Fruit fly (Drosophila melanogaster): ENCODE results near the gene AdoR.

AdoR gene

dm6 chr3R:30195606-30196049 is 46.2 kb upstream of the AdoR start (continued):
- TF ChIP-seq CG9797 (GFP tag; optimal IDR thresholded peaks at IDR 0.05), result no peak
- TF ChIP-seq chif (GFP tag; optimal IDR thresholded peaks at IDR 0.05), result peak; percentile 9
- peak; percentile 78 for TF ChIP-seq HmgZ (tag; optimal IDR thresholded peaks at IDR 0.05)
- TF ChIP-seq gsb-n (tag; optimal IDR thresholded peaks at IDR 0.05), result no peak
- no peak for TF ChIP-seq CG15073 (GFP tag; optimal IDR thresholded peaks at IDR 0.05)
- TF ChIP-seq CG11456 (GFP tag; IDR thresholded peaks at IDR 0.05), result peak; percentile 83
- TF ChIP-seq Optix (GFP tag; IDR thresholded peaks at IDR 0.05), result no peak
- no peak for TF ChIP-seq run (tag; optimal IDR thresholded peaks at IDR 0.05)
- no peak for TF ChIP-seq knrl (GFP tag; IDR thresholded peaks at IDR 0.05; ENCODE audit: partially characterized antibody)
- peak; percentile 16 for TF ChIP-seq CG11398 (GFP tag; optimal IDR thresholded peaks at IDR 0.05)
- TF ChIP-seq CG13296 (GFP tag; optimal IDR thresholded peaks at IDR 0.05), result peak; percentile 54
- TF ChIP-seq Xrp1 (GFP tag; IDR thresholded peaks at IDR 0.05), result peak; percentile 43; the same call in 1 of the 2 replicates
- peak; percentile 6 for TF ChIP-seq CG5245 (GFP tag; optimal IDR thresholded peaks at IDR 0.05)
- peak; percentile 44 for TF ChIP-seq CG11504 (tag; optimal IDR thresholded peaks at IDR 0.05)
- TF ChIP-seq GATAe (GFP tag; conservative IDR thresholded peaks at IDR 0.05), result no peak
- peak; percentile 76 for TF ChIP-seq lab (GFP tag; optimal IDR thresholded peaks at IDR 0.05)
- TF ChIP-seq CG6175 (GFP tag; IDR thresholded peaks at IDR 0.05), result no peak
- TF ChIP-seq CG10959 (GFP tag; IDR thresholded peaks at IDR 0.05), result no peak
- no peak for TF ChIP-seq Stat92E (GFP tag; optimal IDR thresholded peaks at IDR 0.05)
- TF ChIP-seq z (GFP tag; IDR thresholded peaks at IDR 0.05), result no peak
- no peak for TF ChIP-seq maf-S (GFP tag; optimal IDR thresholded peaks at IDR 0.05)
- no peak for TF ChIP-seq CG9932 (GFP tag; IDR thresholded peaks at IDR 0.05)
- no peak for TF ChIP-seq CG3726 (GFP tag; IDR thresholded peaks at IDR 0.05)
- no peak for TF ChIP-seq gcm2 (GFP tag; optimal IDR thresholded peaks at IDR 0.05)
- peak; percentile 67 for TF ChIP-seq kah (GFP tag; optimal IDR thresholded peaks at IDR 0.05)
- no peak for TF ChIP-seq CG17186 (GFP tag; optimal IDR thresholded peaks at IDR 0.05)
- TF ChIP-seq Scr (GFP tag; IDR thresholded peaks at IDR 0.05; ENCODE audit: partially characterized antibody), result no peak
- peak; percentile 71; the same call in 2 of the 3 replicates for TF ChIP-seq Dbx (GFP tag; IDR thresholded peaks at IDR 0.05)
- TF ChIP-seq CG12391 (tag; optimal IDR thresholded peaks at IDR 0.05), result peak; percentile 8
- no peak for TF ChIP-seq MTF-1 (GFP tag; optimal IDR thresholded peaks at IDR 0.05; ENCODE audit: borderline replicate concordance)
- peak; percentile 56 for TF ChIP-seq pita (GFP tag; optimal IDR thresholded peaks at IDR 0.05)
- no peak for TF ChIP-seq nom (GFP tag; optimal IDR thresholded peaks at IDR 0.05)
- TF ChIP-seq kay (GFP tag; optimal IDR thresholded peaks at IDR 0.05), result no peak
- no peak for TF ChIP-seq unpg (GFP tag; optimal IDR thresholded peaks at IDR 0.05)
- TF ChIP-seq sna (GFP tag; IDR thresholded peaks at IDR 0.05; ENCODE audit: partially characterized antibody), result no peak
- TF ChIP-seq ac (GFP tag; optimal IDR thresholded peaks at IDR 0.05), result no peak
- no peak for TF ChIP-seq CG1602 (GFP tag; optimal IDR thresholded peaks at IDR 0.05)
- peak; percentile 0 for TF ChIP-seq CG2116 (GFP tag; optimal IDR thresholded peaks at IDR 0.05)
- TF ChIP-seq stc (GFP tag; IDR thresholded peaks at IDR 0.05), result peak; percentile 39
- TF ChIP-seq Gsc (GFP tag; IDR thresholded peaks at IDR 0.05), result no peak
- TF ChIP-seq CG5180 (GFP tag; optimal IDR thresholded peaks at IDR 0.05), result no peak
- TF ChIP-seq Opbp (GFP tag; IDR thresholded peaks at IDR 0.05; ENCODE audit: partially characterized antibody), result no peak
- TF ChIP-seq sisA (GFP tag; IDR thresholded peaks at IDR 0.05), result no peak
- TF ChIP-seq Chrac-16 (GFP tag; optimal IDR thresholded peaks at IDR 0.05), result peak; percentile 30
- TF ChIP-seq Jarid2 (GFP tag; optimal IDR thresholded peaks at IDR 0.05), result peak; percentile 45
- peak; percentile 59; the same call in 1 of the 3 replicates for TF ChIP-seq CG11695 (GFP tag; IDR thresholded peaks at IDR 0.05)
- no peak for TF ChIP-seq p53 (GFP tag; optimal IDR thresholded peaks at IDR 0.05)
- no peak for TF ChIP-seq CG17802 (tag; optimal IDR thresholded peaks at IDR 0.05)
- no peak for TF ChIP-seq CG10654 (GFP tag; optimal IDR thresholded peaks at IDR 0.05)
- TF ChIP-seq fd64A (GFP tag; optimal IDR thresholded peaks at IDR 0.05), result no peak
- peak; percentile 22 for TF ChIP-seq CG3065 (GFP tag; optimal IDR thresholded peaks at IDR 0.05)

Data from whole organism, embryonic.